Worm (Caenorhabditis elegans): ENCODE results near the gene F10E7.9.

F10E7.9 gene

DNA sequence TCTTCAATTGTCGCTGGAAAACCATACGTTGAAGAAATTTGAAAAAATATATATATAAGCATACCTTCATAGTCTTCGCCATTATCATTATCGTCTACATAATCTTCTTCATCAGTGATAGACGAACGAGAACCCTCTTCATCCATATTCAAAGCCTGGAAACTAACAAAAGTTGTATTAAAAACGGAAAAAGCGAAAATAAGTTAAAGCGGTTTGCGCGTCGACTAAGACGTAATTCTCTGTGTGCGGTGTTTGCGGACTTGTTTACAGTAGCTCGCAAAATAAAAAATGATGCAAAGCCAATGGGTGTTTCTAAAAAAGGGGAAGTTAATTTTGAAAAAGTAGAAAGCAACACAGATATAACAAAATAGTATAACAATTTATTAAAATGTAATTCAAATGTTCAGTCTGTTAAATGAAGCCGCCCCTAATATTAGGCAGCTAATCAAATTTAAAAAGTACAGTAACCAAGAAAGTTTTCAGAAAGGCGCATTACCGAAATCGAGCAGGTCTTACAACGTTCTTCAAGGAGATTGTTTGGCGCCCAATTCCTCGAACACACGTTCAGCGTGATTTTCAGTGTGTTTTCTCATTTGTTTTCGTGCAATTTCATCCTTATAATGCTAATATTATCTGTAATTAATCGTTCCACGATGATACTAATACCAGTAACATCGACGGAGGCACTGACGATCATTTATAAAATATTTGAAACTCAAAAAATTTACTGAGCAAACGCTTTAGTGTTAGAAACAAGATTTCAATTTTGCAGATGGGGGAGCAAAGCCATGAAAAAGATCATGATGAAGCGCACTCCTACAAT is 22.2 kb upstream of the F10E7.9 start, which contains the start of the genes T07F8.4 and gld-3:
TSS of gene T07F8.4 (minus strand) at position 162 of the 823 bp plus-strand sequence.
TSS of gene gld-3 (plus strand) at position 773 of the 823 bp plus-strand sequence.
- TF ChIP-seq T22C8.4 (GFP tag; IDR thresholded peaks at IDR 0.05) (no peak), ref-1 (GFP tag; conservative IDR thresholded peaks at IDR 0.05) (no peak), tab-1 (GFP tag; IDR thresholded peaks at IDR 0.05) (no peak), cog-1 (tag; optimal IDR thresholded peaks at IDR 0.05) (no peak), ztf-29 (GFP tag; IDR thresholded peaks at IDR 0.05) (no peak), ztf-23 (GFP tag; IDR thresholded peaks at IDR 0.05) (no peak), flt-1 (GFP tag; IDR thresholded peaks at IDR 0.05) (no peak), klf-2 (GFP tag; conservative IDR thresholded peaks at IDR 0.05) (no peak), med-1 (GFP tag; optimal IDR thresholded peaks at IDR 0.05; ENCODE audit: insufficient read depth) (no peak)

DNA sequence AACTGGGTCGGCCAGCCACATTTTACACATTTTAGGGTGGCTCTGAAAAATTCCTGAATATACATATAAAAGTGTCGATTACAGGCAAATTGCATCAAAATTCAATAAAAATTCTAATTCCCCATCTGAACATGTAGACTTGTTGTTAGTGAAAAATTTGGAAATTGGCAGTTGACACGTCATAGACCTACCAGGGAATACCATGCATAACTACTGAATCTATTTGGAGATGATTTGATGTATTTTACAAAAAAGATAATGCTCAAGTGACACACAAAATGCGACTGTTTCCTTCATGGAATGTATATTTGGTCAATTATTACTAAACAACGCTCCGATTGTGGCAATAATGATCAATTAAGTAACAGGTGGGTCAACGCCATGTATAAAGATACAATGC is 16.6 kb upstream of the F10E7.9 start, which contains the start of gene F10E7.1:
TSS of gene F10E7.1 (plus strand) at position 301 of the 400 bp plus-strand sequence.
- TF ChIP-seq ref-1 (GFP tag; conservative IDR thresholded peaks at IDR 0.05) (no peak), ztf-23 (GFP tag; IDR thresholded peaks at IDR 0.05) (no peak), tab-1 (GFP tag; IDR thresholded peaks at IDR 0.05) (no peak), cog-1 (tag; optimal IDR thresholded peaks at IDR 0.05) (no peak), T22C8.4 (GFP tag; IDR thresholded peaks at IDR 0.05) (no peak), med-1 (GFP tag; optimal IDR thresholded peaks at IDR 0.05; ENCODE audit: insufficient read depth) (no peak), flt-1 (GFP tag; IDR thresholded peaks at IDR 0.05) (no peak), klf-2 (GFP tag; conservative IDR thresholded peaks at IDR 0.05) (no peak), ztf-29 (GFP tag; IDR thresholded peaks at IDR 0.05) (no peak)

DNA sequence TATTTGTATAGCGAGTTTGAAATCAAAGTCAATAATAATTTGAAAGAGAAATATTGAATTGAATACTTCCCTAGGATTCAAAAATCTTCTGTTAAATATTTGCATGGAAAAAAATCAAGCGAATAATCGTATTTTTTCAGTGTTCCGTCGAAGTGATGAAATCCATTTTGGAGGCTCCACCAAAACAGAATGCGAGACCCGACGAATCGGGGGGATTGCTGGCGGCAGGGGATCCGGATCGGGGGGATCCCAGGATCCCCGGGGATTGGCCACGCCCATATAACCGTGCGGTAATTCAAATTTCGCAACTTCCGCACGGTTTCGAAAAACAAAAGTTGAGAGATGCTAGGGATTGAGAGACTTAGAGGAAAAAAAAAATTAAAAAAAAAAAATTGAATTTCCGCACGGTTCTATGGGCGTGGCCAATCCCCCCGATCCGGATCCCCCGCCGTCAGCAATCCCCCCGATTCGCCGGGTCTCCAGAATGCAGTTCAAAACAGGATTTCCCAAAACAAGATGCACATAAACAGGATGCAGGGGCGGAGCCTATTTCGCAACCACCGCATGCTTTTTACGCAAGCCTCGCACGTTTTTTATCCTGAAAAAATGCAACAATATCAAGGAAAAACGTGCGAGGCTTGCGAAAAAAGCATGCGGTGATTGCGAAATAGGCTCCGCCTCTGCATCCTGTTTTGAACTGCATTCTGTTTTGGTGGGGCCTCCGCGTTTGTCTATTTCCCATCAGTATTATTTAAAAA is 13.0 kb upstream of the F10E7.9 start, which contains the start of gene F10E7.11:
TSS of gene F10E7.11 (minus strand) at position 232 of the 758 bp plus-strand sequence.
- TF ChIP-seq ztf-29 (GFP tag; IDR thresholded peaks at IDR 0.05) (no peak), T22C8.4 (GFP tag; IDR thresholded peaks at IDR 0.05) (no peak), ztf-23 (GFP tag; IDR thresholded peaks at IDR 0.05) (no peak), klf-2 (GFP tag; conservative IDR thresholded peaks at IDR 0.05) (no peak), flt-1 (GFP tag; IDR thresholded peaks at IDR 0.05) (no peak), med-1 (GFP tag; optimal IDR thresholded peaks at IDR 0.05; ENCODE audit: insufficient read depth) (no peak), ref-1 (GFP tag; conservative IDR thresholded peaks at IDR 0.05) (no peak), cog-1 (tag; optimal IDR thresholded peaks at IDR 0.05) (no peak), tab-1 (GFP tag; IDR thresholded peaks at IDR 0.05) (no peak)

DNA sequence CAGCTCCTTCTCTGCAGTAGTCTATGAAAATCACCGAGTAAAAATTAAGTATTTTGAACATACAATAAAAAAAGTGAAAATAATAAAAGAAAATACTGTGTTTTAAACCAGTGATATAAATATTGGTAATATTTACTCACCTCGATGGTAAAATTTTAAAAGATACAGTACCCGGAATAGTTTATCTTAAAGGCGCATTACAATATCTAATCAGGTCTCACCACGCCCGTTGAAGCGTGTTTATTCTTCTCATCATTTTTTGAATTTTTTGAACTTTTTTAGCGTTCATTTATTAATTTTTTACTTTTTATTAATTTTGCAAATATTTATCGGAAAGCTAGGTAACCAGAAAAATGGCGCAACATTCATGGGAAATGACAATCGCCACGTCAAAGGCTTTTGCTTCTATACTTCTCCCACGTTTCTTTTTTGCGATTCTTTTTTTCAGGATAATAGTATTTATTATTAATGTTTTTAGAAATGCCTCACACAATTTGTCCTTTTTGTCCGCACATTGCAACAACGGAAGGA is 12.0 kb upstream of the F10E7.9 start, which contains the start of gene F10E7.2:
TSS of gene F10E7.2 (plus strand) at position 481 of the 531 bp plus-strand sequence.
- no peak for TF ChIP-seq ztf-29 (GFP tag; IDR thresholded peaks at IDR 0.05)
- TF ChIP-seq flt-1 (GFP tag; IDR thresholded peaks at IDR 0.05) = no peak
- no peak for TF ChIP-seq ztf-23 (GFP tag; IDR thresholded peaks at IDR 0.05)
- no peak for TF ChIP-seq klf-2 (GFP tag; conservative IDR thresholded peaks at IDR 0.05)
- no peak for TF ChIP-seq T22C8.4 (GFP tag; IDR thresholded peaks at IDR 0.05)
- TF ChIP-seq cog-1 (tag; optimal IDR thresholded peaks at IDR 0.05) = no peak
- TF ChIP-seq med-1 (GFP tag; optimal IDR thresholded peaks at IDR 0.05; ENCODE audit: insufficient read depth) = no peak
- TF ChIP-seq ref-1 (GFP tag; conservative IDR thresholded peaks at IDR 0.05) = no peak
- TF ChIP-seq tab-1 (GFP tag; IDR thresholded peaks at IDR 0.05) = no peak

DNA sequence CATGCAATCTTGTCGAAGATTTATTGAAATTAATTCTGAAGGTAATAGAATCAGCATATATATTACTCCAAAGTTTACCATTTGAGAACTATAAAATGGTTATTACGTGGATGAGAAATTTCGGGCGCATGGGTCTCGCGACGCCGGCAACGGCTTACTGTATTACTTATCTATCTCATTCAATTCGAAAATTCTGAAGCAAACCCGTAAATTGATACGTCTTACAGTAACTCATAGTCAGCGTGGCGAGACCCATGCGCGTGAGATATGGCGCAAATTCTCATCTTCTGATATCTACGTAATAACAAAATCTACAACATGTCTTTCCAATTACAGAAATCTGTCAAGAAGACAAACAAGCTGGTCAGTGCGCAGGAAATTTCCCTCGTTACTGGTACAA is 9.7 kb upstream of the F10E7.9 start:
- no peak for TF ChIP-seq flt-1 (GFP tag; IDR thresholded peaks at IDR 0.05)
- no peak for TF ChIP-seq T22C8.4 (GFP tag; IDR thresholded peaks at IDR 0.05)
- TF ChIP-seq klf-2 (GFP tag; conservative IDR thresholded peaks at IDR 0.05) = no peak
- no peak for TF ChIP-seq ztf-29 (GFP tag; IDR thresholded peaks at IDR 0.05)
- TF ChIP-seq ztf-23 (GFP tag; IDR thresholded peaks at IDR 0.05) = no peak
- TF ChIP-seq ref-1 (GFP tag; conservative IDR thresholded peaks at IDR 0.05) = no peak
- TF ChIP-seq tab-1 (GFP tag; IDR thresholded peaks at IDR 0.05) = no peak
- TF ChIP-seq med-1 (GFP tag; optimal IDR thresholded peaks at IDR 0.05; ENCODE audit: insufficient read depth) = no peak
- TF ChIP-seq cog-1 (tag; optimal IDR thresholded peaks at IDR 0.05) = no peak

DNA sequence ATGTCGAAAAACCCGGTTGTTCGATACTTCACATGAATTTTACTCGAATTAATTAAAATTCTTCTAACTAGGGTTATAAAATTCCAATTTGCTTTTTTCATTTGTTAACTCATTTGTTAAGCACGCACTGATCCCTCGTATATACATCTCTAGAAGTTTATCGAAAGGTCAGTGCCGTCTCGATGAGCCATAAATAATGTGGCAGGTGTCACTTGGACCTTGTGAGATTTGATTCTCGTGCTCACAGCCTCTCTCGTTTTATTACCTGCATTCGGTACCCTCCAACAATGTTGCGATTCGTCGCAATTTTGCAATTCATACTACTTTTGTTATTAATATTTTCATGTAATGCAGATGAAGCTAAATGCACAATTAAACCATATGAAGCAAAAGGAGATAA is 6.5 kb upstream of the F10E7.9 start, which contains the start of gene spon-1:
TSS of gene spon-1 (plus strand) at position 208 of the 400 bp plus-strand sequence.
- no peak for TF ChIP-seq ztf-23 (GFP tag; IDR thresholded peaks at IDR 0.05)

DNA sequence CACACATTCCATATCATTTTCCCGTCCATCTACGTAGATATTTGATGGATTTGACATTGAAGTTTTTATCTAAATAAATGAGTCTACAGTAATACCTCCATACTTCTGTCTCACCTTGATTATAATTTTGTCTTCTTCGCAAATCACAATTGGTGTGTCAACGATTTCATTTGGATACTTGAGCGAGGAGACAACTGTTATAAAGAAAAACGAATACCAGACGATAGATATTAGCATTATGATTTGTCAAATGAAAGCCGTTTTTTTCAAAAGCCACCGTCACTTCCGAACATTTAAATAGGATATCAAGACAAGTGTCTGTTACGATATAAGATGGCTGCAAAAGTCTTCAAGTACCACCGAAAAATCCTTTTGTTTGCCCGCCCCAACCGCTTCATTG is 5.8 kb upstream of the F10E7.9 start, which contains the start of gene cutl-5:
TSS of gene cutl-5 (minus strand) at position 269 of the 400 bp plus-strand sequence.
- TF ChIP-seq cog-1 (tag; optimal IDR thresholded peaks at IDR 0.05) (no peak), klf-2 (GFP tag; conservative IDR thresholded peaks at IDR 0.05) (no peak), ztf-29 (GFP tag; IDR thresholded peaks at IDR 0.05) (no peak), ztf-23 (GFP tag; IDR thresholded peaks at IDR 0.05) (no peak), med-1 (GFP tag; optimal IDR thresholded peaks at IDR 0.05; ENCODE audit: insufficient read depth) (no peak), tab-1 (GFP tag; IDR thresholded peaks at IDR 0.05) (no peak), flt-1 (GFP tag; IDR thresholded peaks at IDR 0.05) (no peak), ref-1 (GFP tag; conservative IDR thresholded peaks at IDR 0.05) (no peak), T22C8.4 (GFP tag; IDR thresholded peaks at IDR 0.05) (no peak)

DNA sequence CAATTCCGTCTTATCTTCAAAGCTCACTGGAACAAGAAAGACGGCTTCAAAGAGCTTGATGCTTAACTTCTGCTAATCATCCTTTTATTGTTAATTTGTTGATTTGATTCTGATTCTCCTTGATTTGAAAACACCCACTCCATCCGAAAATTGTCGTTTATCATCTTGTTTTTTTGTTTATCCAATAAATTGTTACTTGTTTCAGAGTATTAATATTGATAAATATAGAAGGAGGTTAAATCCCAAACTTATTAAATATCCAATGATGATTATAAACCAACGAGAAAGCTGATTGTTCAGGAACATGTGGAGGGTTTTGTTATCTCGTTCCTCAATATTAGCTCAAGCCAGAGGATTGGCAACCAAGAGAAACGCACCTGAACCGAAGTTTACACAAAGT is 2.9 kb upstream of the F10E7.9 start, which contains the start of gene F10E7.6:
TSS of gene F10E7.6 (plus strand) at position 301 of the 400 bp plus-strand sequence.
- TF ChIP-seq T22C8.4 (GFP tag; IDR thresholded peaks at IDR 0.05) = no peak
- TF ChIP-seq ztf-29 (GFP tag; IDR thresholded peaks at IDR 0.05) = no peak
- TF ChIP-seq med-1 (GFP tag; optimal IDR thresholded peaks at IDR 0.05; ENCODE audit: insufficient read depth) = no peak
- no peak for TF ChIP-seq ref-1 (GFP tag; conservative IDR thresholded peaks at IDR 0.05)
- no peak for TF ChIP-seq ztf-23 (GFP tag; IDR thresholded peaks at IDR 0.05)
- TF ChIP-seq tab-1 (GFP tag; IDR thresholded peaks at IDR 0.05) = no peak
- no peak for TF ChIP-seq cog-1 (tag; optimal IDR thresholded peaks at IDR 0.05)
- TF ChIP-seq flt-1 (GFP tag; IDR thresholded peaks at IDR 0.05) = no peak
- no peak for TF ChIP-seq klf-2 (GFP tag; conservative IDR thresholded peaks at IDR 0.05)

Measured in whole organism, midembryonic.